Fruit fly (Drosophila melanogaster): ENCODE results near the gene Pc.

- TF ChIP-seq Ets21C (GFP tag; optimal IDR thresholded peaks at IDR 0.05) (no peak), CG6854 (GFP tag; optimal IDR thresholded peaks at IDR 0.05) (no peak), CG6276 (GFP tag; optimal IDR thresholded peaks at IDR 0.05) (no peak), CG11762 (GFP tag; optimal IDR thresholded peaks at IDR 0.05; ENCODE audit: insufficient read depth) (no peak), CG16779 (tag; optimal IDR thresholded peaks at IDR 0.05) (no peak), Smox (GFP tag; optimal IDR thresholded peaks at IDR 0.05) (no peak), OdsH (GFP tag; optimal IDR thresholded peaks at IDR 0.05) (no peak), net (GFP tag; optimal IDR thresholded peaks at IDR 0.05) (no peak), Blimp-1 (GFP tag; optimal IDR thresholded peaks at IDR 0.05) (no peak), acj6 (GFP tag; optimal IDR thresholded peaks at IDR 0.05) (no peak), CG4318 (GFP tag; optimal IDR thresholded peaks at IDR 0.05) (no peak), CG1621 (tag; optimal IDR thresholded peaks at IDR 0.05) (no peak), CG32006 (GFP tag; optimal IDR thresholded peaks at IDR 0.05) (no peak), fkh (GFP tag; optimal IDR thresholded peaks at IDR 0.05) (no peak)
These were observed 39.8 kb downstream of the Pc start for dm6 chr3L:21277897-21278530.
